Comparison of ENCODE assay signal across 1 fruit fly cellular context in genomic region chrX:14824690-14825469, dm6.
TF ChIP-seq lines count a peak whose summit lies in the region.

No protein-coding gene starts in this region.

TF ChIP-seq in whole organism, embryonic, 481 proteins besides CTCF, POLR2A, EP300 and RAD21 (continued from another document):
- no peak for TF ChIP-seq CG7372 (GFP tag; IDR thresholded peaks at IDR 0.05; lab: Robert Waterston, UW)
- no peak for TF ChIP-seq fu2 (GFP tag; optimal IDR thresholded peaks at IDR 0.05; lab: Kevin White, UChicago)
- TF ChIP-seq tgo (GFP tag; IDR thresholded peaks at IDR 0.05; lab: Robert Waterston, UW), result no peak
- TF ChIP-seq CG32532 (GFP tag; IDR thresholded peaks at IDR 0.05; lab: Robert Waterston, UW), result no peak
- no peak for TF ChIP-seq CG5245 (GFP tag; optimal IDR thresholded peaks at IDR 0.05; lab: Kevin White, UChicago)
- TF ChIP-seq CG17359 (tag; optimal IDR thresholded peaks at IDR 0.05; lab: Kevin White, UChicago), result no peak
- TF ChIP-seq jigr1 (GFP tag; IDR thresholded peaks at IDR 0.05; lab: Robert Waterston, UW), result no peak
- no peak for TF ChIP-seq ewg (GFP tag; optimal IDR thresholded peaks at IDR 0.05; lab: Kevin White, UChicago)
- TF ChIP-seq B-H2 (GFP tag; optimal IDR thresholded peaks at IDR 0.05; lab: Kevin White, UChicago), result no peak
- no peak for TF ChIP-seq CG10654 (GFP tag; optimal IDR thresholded peaks at IDR 0.05; lab: Kevin White, UChicago)
- TF ChIP-seq chinmo (GFP tag; IDR thresholded peaks at IDR 0.05; lab: Robert Waterston, UW; ENCODE audit: partially characterized antibody), result no peak
- TF ChIP-seq so (GFP tag; IDR thresholded peaks at IDR 0.05; lab: Robert Waterston, UW), result 0 out of 3 replicates have a peak, but pooled peaks have one; percentile 7
- TF ChIP-seq CG11093 (GFP tag; IDR thresholded peaks at IDR 0.05; lab: Robert Waterston, UW), result no peak
- TF ChIP-seq Oli (tag; optimal IDR thresholded peaks at IDR 0.05; lab: Kevin White, UChicago), result no peak
- TF ChIP-seq Fer3 (tag; optimal IDR thresholded peaks at IDR 0.05; lab: Kevin White, UChicago), result no peak
- TF ChIP-seq cg (GFP tag; optimal IDR thresholded peaks at IDR 0.05; lab: Kevin White, UChicago), result peak; percentile 38
- no peak for TF ChIP-seq dmrt99B (tag; optimal IDR thresholded peaks at IDR 0.05; lab: Kevin White, UChicago)
- no peak for TF ChIP-seq nerfin-1 (tag; optimal IDR thresholded peaks at IDR 0.05; lab: Kevin White, UChicago)
- TF ChIP-seq CG1647 (GFP tag; optimal IDR thresholded peaks at IDR 0.05; lab: Kevin White, UChicago), result no peak
- TF ChIP-seq Taf1 (GFP tag; IDR thresholded peaks at IDR 0.05; lab: Robert Waterston, UW), result no peak
- TF ChIP-seq Med (GFP tag; lab: Kevin White, UChicago), result peak; percentile 51
- TF ChIP-seq Scr (GFP tag; IDR thresholded peaks at IDR 0.05; lab: Robert Waterston, UW; ENCODE audit: partially characterized antibody), result no peak; the same call in 1 of the 2 replicates
- TF ChIP-seq h (optimal IDR thresholded peaks at IDR 0.05; lab: Kevin White, UChicago), result no peak
- peak in 1 of 2 experiments; percentile 32 for TF ChIP-seq Pdp1 (GFP tag; optimal IDR thresholded peaks at IDR 0.05; lab: Kevin White, UChicago)
- no peak for TF ChIP-seq mld (GFP tag; IDR thresholded peaks at IDR 0.05; lab: Robert Waterston, UW; ENCODE audit: partially characterized antibody)
- TF ChIP-seq CG4360 (GFP tag; IDR thresholded peaks at IDR 0.05; lab: Robert Waterston, UW), result peak; percentile 94
- peak; percentile 35 for TF ChIP-seq CG17385 (GFP tag; optimal IDR thresholded peaks at IDR 0.05; lab: Kevin White, UChicago)
- peak; percentile 54 for TF ChIP-seq Ets65A (GFP tag; lab: Kevin White, UChicago)
- TF ChIP-seq sqz (GFP tag; optimal IDR thresholded peaks at IDR 0.05; lab: Kevin White, UChicago), result no peak
- TF ChIP-seq Fer2 (tag; optimal IDR thresholded peaks at IDR 0.05; lab: Kevin White, UChicago), result no peak
- TF ChIP-seq CG2889 (GFP tag; IDR thresholded peaks at IDR 0.05; lab: Robert Waterston, UW), result no peak
- TF ChIP-seq CG11456 (GFP tag; IDR thresholded peaks at IDR 0.05; lab: Robert Waterston, UW), result no peak
- no peak for TF ChIP-seq Hr3 (GFP tag; optimal IDR thresholded peaks at IDR 0.05; lab: Kevin White, UChicago)
- no peak for TF ChIP-seq rib (GFP tag; IDR thresholded peaks at IDR 0.05; lab: Robert Waterston, UW)
- no peak for TF ChIP-seq Sox102F (GFP tag; optimal IDR thresholded peaks at IDR 0.05; lab: Kevin White, UChicago)
- TF ChIP-seq Aef1 (GFP tag; IDR thresholded peaks at IDR 0.05; lab: Robert Waterston, UW), result no peak
- TF ChIP-seq zf30C (GFP tag; optimal IDR thresholded peaks at IDR 0.05; lab: Kevin White, UChicago), result no peak
- no peak for TF ChIP-seq CG18476 (GFP tag; optimal IDR thresholded peaks at IDR 0.05; lab: Kevin White, UChicago)
- TF ChIP-seq insv (GFP tag; optimal IDR thresholded peaks at IDR 0.05; lab: Kevin White, UChicago), result no peak
- no peak for TF ChIP-seq pfk (GFP tag; optimal IDR thresholded peaks at IDR 0.05; lab: Kevin White, UChicago)
- no peak for TF ChIP-seq NFAT (GFP tag; IDR thresholded peaks at IDR 0.05; lab: Robert Waterston, UW)
- no peak for TF ChIP-seq sna (GFP tag; IDR thresholded peaks at IDR 0.05; lab: Robert Waterston, UW; ENCODE audit: partially characterized antibody)
- TF ChIP-seq Awh (GFP tag; IDR thresholded peaks at IDR 0.05; lab: Robert Waterston, UW), result 0 out of 2 replicates have a peak, but pooled peaks have one; percentile 23
- TF ChIP-seq CG17186 (GFP tag; optimal IDR thresholded peaks at IDR 0.05; lab: Kevin White, UChicago), result no peak
- no peak for TF ChIP-seq dimm (GFP tag; IDR thresholded peaks at IDR 0.05; lab: Robert Waterston, UW)
- TF ChIP-seq ssp (GFP tag; IDR thresholded peaks at IDR 0.05; lab: Robert Waterston, UW), result no peak
- TF ChIP-seq CG14860 (GFP tag; IDR thresholded peaks at IDR 0.05; lab: Robert Waterston, UW; ENCODE audit: partially characterized antibody), result no peak
- no peak for TF ChIP-seq Hand (GFP tag; optimal IDR thresholded peaks at IDR 0.05; lab: Kevin White, UChicago)
- TF ChIP-seq chn (GFP tag; optimal IDR thresholded peaks at IDR 0.05; lab: Kevin White, UChicago), result no peak
- TF ChIP-seq Ets97D (GFP tag; optimal IDR thresholded peaks at IDR 0.05; lab: Kevin White, UChicago), result no peak
- TF ChIP-seq Mrtf (GFP tag; IDR thresholded peaks at IDR 0.05; lab: Robert Waterston, UW), result no peak
- TF ChIP-seq jumu (GFP tag; optimal IDR thresholded peaks at IDR 0.05; lab: Kevin White, UChicago), result no peak
- no peak for TF ChIP-seq prd (optimal IDR thresholded peaks at IDR 0.05; lab: Kevin White, UChicago)
- no peak for TF ChIP-seq prd (GFP tag; IDR thresholded peaks at IDR 0.05; lab: Robert Waterston, UW)
- no peak for TF ChIP-seq CG3838 (GFP tag; optimal IDR thresholded peaks at IDR 0.05; lab: Kevin White, UChicago)
- no peak for TF ChIP-seq CG18262 (tag; optimal IDR thresholded peaks at IDR 0.05; lab: Kevin White, UChicago)
- TF ChIP-seq gt (GFP tag; IDR thresholded peaks at IDR 0.05; lab: Robert Waterston, UW), result no peak
- no peak for TF ChIP-seq sens-2 (GFP tag; IDR thresholded peaks at IDR 0.05; lab: Robert Waterston, UW)
- TF ChIP-seq CG6654 (GFP tag; optimal IDR thresholded peaks at IDR 0.05; lab: Kevin White, UChicago), result no peak
- TF ChIP-seq Hmr (GFP tag; optimal IDR thresholded peaks at IDR 0.05; lab: Kevin White, UChicago), result no peak
